Worm (Caenorhabditis elegans) whole organism, early embryonic: ENCODE measurements around the gene ZK177.11.

ENCODE experiments used
- B0310.2 ChIP-seq: sonication (generic microtip); optimal IDR thresholded peaks from 2 replicates; lab custom pipeline; 2016; ENCODE audit warnings: mild to moderate bottlenecking, missing genetic modification characterization, missing compliant biosample characterization
- F13C5.2 ChIP-seq: sonication (generic microtip); optimal IDR thresholded peaks from 2 replicates; lab custom pipeline; 2017; ENCODE audit warnings: mild to moderate bottlenecking, missing genetic modification characterization, inconsistent platforms, missing compliant biosample characterization
- aly-1 ChIP-seq: sonication (generic microtip); optimal IDR thresholded peaks from 2 replicates; lab custom pipeline; 2016; ENCODE audit warnings: missing genetic modification characterization, missing compliant biosample characterization
- ama-1 ChIP-seq: fragments of 150-350 bp; optimal IDR thresholded peaks from 2 replicates; lab custom pipeline; 2014
- ceh-13 ChIP-seq: fragments of 200-800 bp; sonication (Bioruptor generic); optimal IDR thresholded peaks from 2 replicates; lab custom pipeline; 2018; ENCODE audit warnings: mild to moderate bottlenecking, missing genetic modification characterization, missing compliant biosample characterization
- ceh-36 ChIP-seq: sonication (generic microtip); optimal IDR thresholded peaks from 2 replicates; lab custom pipeline; 2016; ENCODE audit warnings: missing genetic modification characterization, inconsistent platforms, missing compliant biosample characterization
- ets-7 ChIP-seq: sonication (generic microtip); optimal IDR thresholded peaks from 2 replicates; lab custom pipeline; 2016; ENCODE audit warnings: missing genotype, missing genetic modification characterization, missing compliant biosample characterization
- flt-1 ChIP-seq: fragments of 200-800 bp; sonication (Bioruptor generic); IDR thresholded peaks from 2 replicates; pipeline ENCODE4 v1.3.6; 2022; ENCODE audit warnings: missing genetic modification characterization, missing compliant biosample characterization
- hmbx-1 ChIP-seq: sonication (generic microtip); optimal IDR thresholded peaks from 2 replicates; lab custom pipeline; 2016; ENCODE audit warnings: mild to moderate bottlenecking, missing genetic modification characterization, missing compliant biosample characterization
- hmg-4 ChIP-seq: fragments of 200-800 bp; sonication (Bioruptor generic); optimal IDR thresholded peaks from 2 replicates; lab custom pipeline; 2018; ENCODE audit warnings: mild to moderate bottlenecking, missing genetic modification characterization, missing compliant biosample characterization
- hnd-1 ChIP-seq: sonication (generic microtip); optimal IDR thresholded peaks from 2 replicates; lab custom pipeline; 2016; ENCODE audit warnings: missing genetic modification characterization, missing compliant biosample characterization
- pes-1 ChIP-seq: fragments of 200-800 bp; sonication (Bioruptor generic); IDR thresholded peaks from 2 replicates; pipeline ENCODE4 v1.3.6; 2022; ENCODE audit warnings: missing genetic modification reagents, missing genetic modification characterization, missing compliant biosample characterization
- scrt-1 ChIP-seq: fragments of 200-800 bp; sonication (Bioruptor generic); IDR thresholded peaks from 2 replicates; pipeline ENCODE4 v1.3.6; 2022; ENCODE audit warnings: missing genetic modification characterization, missing compliant biosample characterization
- sea-1 ChIP-seq: fragments of 200-800 bp; sonication (Bioruptor generic); conservative IDR thresholded peaks from 2 replicates; pipeline ENCODE4 v1.3.6; 2022; ENCODE audit warnings: missing genetic modification characterization, missing compliant biosample characterization
- tbx-11 ChIP-seq: fragments of 200-800 bp; sonication (Bioruptor generic); IDR thresholded peaks from 2 replicates; pipeline ENCODE4 v1.3.6; 2022; ENCODE audit warnings: missing genetic modification characterization, missing compliant biosample characterization
- tbx-37 ChIP-seq: fragments of 200-800 bp; sonication (Bioruptor generic); conservative IDR thresholded peaks from 2 replicates; pipeline ENCODE4 v1.3.6; 2022; ENCODE audit warnings: missing genetic modification reagents, missing genetic modification characterization, missing compliant biosample characterization
- tra-4 ChIP-seq: sonication (generic microtip); optimal IDR thresholded peaks from 2 replicates; lab custom pipeline; 2017; ENCODE audit warnings: missing genetic modification characterization, missing compliant biosample characterization

ZK177.11 gene

DNA sequence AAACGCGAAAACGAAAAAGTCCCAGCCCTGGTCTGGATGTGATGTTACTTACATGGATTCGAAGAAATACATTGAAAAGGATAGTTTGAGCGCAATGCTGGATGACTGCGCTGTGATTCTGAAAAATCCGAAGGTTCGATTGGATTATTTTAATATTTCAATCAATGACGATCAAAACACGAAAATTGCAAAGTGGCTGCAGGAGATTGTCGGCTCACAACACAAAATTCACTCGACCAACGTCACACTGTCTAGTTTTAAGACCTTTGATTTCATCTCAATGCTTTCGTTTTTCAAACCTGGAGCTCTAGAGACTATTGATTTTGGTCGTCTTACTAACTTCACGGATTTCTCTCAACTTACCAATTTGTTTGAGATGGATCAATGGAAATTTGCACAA lies 28.8 kb downstream of the ZK177.11 start, which contains the start of gene C17C3.5:
C17C3.5 (plus strand) TSS at position 301 of the 400 bp plus-strand sequence.
- TF ChIP-seq ets-7 (no peak), ceh-13 (GFP tag; lab: Kevin White, UChicago) (no peak), sea-1 (GFP tag; lab: Robert Waterston, UW) (no peak)

DNA sequence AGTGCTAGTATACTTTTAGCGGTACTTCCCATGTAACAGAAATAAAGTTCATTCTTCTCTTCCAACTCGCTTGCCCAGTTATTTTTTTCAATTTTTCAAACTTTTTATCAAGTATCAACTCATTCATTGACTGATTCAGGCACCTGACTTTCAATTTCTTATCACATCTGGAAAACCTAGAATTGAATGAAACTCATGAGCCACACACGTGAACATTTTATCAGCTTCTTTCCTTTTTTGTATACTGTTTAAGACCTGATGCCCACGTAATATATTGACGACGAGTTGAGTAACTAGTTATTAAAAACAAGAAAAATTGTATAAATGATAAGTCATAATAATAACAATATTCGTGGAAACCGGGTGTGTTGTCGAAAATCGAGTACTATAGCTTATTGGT lies 30.8 kb downstream of the ZK177.11 start:
- TF ChIP-seq F13C5.2 (tag; lab: Kevin White, UChicago): no peak
- TF ChIP-seq ceh-13 (GFP tag; lab: Kevin White, UChicago): no peak
- TF ChIP-seq sea-1 (GFP tag; lab: Robert Waterston, UW): no peak
- TF ChIP-seq hmg-4: no peak
- no peak for TF ChIP-seq B0310.2 (tag; lab: Kevin White, UChicago)
- TF ChIP-seq aly-1 (tag; lab: Kevin White, UChicago): no peak

DNA sequence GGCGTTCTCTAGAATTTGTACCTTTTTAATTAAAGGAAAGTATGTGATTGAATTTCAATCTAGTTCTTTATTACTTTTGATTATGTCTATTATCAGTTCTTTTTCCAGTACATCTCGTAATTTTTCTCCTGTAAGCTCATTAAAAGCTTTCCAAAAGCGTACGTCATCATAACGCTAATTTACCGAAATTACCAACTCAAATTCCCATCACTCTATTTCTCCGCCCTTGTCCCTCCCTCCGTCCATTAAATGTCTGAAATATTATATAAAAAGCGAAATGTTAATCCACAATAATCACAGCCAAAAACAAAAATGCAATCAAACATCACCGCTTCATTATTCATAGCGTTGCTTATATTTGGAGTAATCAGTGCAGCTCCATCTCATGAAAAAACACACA lies 31.6 kb downstream of the ZK177.11 start, which contains the start of gene ins-12:
ins-12 (plus strand) TSS at position 301 of the 400 bp plus-strand sequence.
- TF ChIP-seq ets-7: no peak
- TF ChIP-seq tra-4 (tag; lab: Kevin White, UChicago): no peak
- TF ChIP-seq ceh-36: no peak
- no peak for TF ChIP-seq aly-1 (tag; lab: Kevin White, UChicago)

DNA sequence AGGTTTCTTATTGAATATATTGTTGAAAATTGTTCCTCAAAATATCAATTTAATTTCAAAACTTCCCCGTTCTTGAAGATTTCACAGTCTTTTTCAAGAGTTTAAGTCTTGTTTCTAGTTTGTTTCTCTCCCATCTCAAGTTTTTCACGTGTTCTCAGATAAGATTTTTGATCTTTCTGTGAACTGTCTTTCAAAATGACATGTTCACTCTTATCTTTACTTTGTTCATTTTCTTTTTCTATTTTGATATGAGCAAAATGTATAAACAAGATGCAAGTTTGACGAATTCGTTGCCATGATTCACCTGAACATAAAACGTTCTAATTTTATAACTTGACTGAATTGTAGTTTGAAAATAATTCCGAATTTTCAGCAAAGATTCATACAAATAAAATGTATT lies 32.1 kb downstream of the ZK177.11 start:
- no peak for TF ChIP-seq hnd-1 (tag; lab: Kevin White, UChicago)
- no peak for TF ChIP-seq ceh-13 (GFP tag; lab: Kevin White, UChicago)
- TF ChIP-seq sea-1 (GFP tag; lab: Robert Waterston, UW): no peak
- no peak for TF ChIP-seq scrt-1 (GFP tag; lab: Robert Waterston, UW)
- no peak for TF ChIP-seq hmg-4
- TF ChIP-seq tbx-37 (GFP tag; lab: Robert Waterston, UW): no peak
- no peak for TF ChIP-seq tbx-11 (GFP tag; lab: Robert Waterston, UW)
- TF ChIP-seq B0310.2 (tag; lab: Kevin White, UChicago): no peak
- TF ChIP-seq ama-1 (lab: Kevin White, UChicago): no peak
- no peak for TF ChIP-seq tra-4 (tag; lab: Kevin White, UChicago)
- no peak for TF ChIP-seq ets-7
- no peak for TF ChIP-seq ceh-36
- TF ChIP-seq flt-1 (GFP tag; lab: Robert Waterston, UW): no peak
- no peak for TF ChIP-seq aly-1 (tag; lab: Kevin White, UChicago)
- no peak for TF ChIP-seq hmbx-1
- no peak for TF ChIP-seq pes-1 (GFP tag; lab: Robert Waterston, UW)
- no peak for TF ChIP-seq F13C5.2 (tag; lab: Kevin White, UChicago)

DNA sequence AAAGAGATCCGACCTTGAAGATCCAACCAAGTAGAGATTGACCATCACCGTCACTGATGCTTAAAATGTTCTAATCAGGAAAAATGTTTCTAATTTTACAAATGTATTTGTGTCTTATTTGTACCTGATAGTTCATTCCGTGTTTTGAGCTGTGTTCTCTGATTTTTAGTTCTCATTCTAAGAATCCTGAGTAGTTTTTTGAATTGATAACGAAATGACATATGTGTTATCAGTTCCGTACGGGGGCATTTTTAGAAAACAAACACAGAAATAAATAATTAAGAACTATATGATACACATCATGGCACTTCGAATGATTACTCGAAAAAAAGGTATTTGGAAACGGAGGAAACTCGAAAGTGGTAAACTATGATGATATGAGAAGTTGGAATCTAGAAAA lies 32.8 kb downstream of the ZK177.11 start:
- no peak for TF ChIP-seq hmg-4
- no peak for TF ChIP-seq F13C5.2 (tag; lab: Kevin White, UChicago)
- TF ChIP-seq flt-1 (GFP tag; lab: Robert Waterston, UW): no peak
- TF ChIP-seq sea-1 (GFP tag; lab: Robert Waterston, UW): no peak
- TF ChIP-seq ets-7: no peak
- no peak for TF ChIP-seq scrt-1 (GFP tag; lab: Robert Waterston, UW)
- TF ChIP-seq tbx-11 (GFP tag; lab: Robert Waterston, UW): no peak
- no peak for TF ChIP-seq tbx-37 (GFP tag; lab: Robert Waterston, UW)
- TF ChIP-seq pes-1 (GFP tag; lab: Robert Waterston, UW): no peak

DNA sequence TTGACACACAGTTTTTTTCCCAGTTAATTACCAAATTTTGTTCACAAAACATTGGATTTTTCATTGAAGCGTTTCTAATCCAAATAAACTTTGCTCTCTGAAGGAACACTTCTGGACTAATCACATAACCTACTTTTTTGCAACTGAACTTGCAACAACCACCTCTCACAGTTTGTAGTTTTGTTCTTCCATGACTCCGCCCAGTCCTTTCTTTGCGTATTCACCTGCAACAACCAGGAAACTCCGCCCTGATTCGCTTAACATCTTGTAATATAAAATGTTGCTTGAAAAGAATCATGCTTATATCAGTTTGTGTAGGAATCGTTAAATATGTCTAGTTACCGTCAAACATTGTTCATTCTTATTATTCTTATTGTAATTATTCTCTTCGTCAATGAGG lies 33.7 kb downstream of the ZK177.11 start, which contains the start of gene ins-11:
ins-11 (plus strand) TSS at position 301 of the 400 bp plus-strand sequence.
- TF ChIP-seq tra-4 (tag; lab: Kevin White, UChicago) (no peak), tbx-11 (GFP tag; lab: Robert Waterston, UW) (no peak), ets-7 (no peak), tbx-37 (GFP tag; lab: Robert Waterston, UW) (no peak), B0310.2 (tag; lab: Kevin White, UChicago) (no peak), ceh-36 (no peak), flt-1 (GFP tag; lab: Robert Waterston, UW) (no peak), F13C5.2 (tag; lab: Kevin White, UChicago) (no peak), ama-1 (lab: Kevin White, UChicago) (no peak), ceh-13 (GFP tag; lab: Kevin White, UChicago) (no peak), scrt-1 (GFP tag; lab: Robert Waterston, UW) (no peak), hmg-4 (no peak), hmbx-1 (no peak), pes-1 (GFP tag; lab: Robert Waterston, UW) (no peak), sea-1 (GFP tag; lab: Robert Waterston, UW) (no peak), aly-1 (tag; lab: Kevin White, UChicago) (no peak)

DNA sequence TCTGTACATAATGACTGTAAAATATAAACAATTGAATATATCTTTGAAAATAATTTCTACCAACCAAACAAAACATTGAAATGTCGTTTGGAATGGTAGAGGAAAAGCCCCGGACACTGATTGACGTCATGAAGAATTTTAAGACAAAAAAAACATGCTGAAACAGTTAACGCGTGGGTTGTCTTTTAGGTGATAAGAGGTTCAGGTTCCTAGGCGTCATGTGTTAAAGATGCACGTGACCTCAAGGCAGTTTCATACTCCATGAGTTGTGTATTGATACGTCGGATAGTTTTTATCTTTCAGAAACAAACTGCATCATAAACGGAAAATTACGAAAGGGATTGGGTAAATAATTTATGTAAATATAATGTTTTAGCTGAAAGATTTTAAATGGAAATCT lies 34.4 kb downstream of the ZK177.11 start:
- TF ChIP-seq tbx-11 (GFP tag; lab: Robert Waterston, UW): no peak
- TF ChIP-seq F13C5.2 (tag; lab: Kevin White, UChicago): no peak
- TF ChIP-seq pes-1 (GFP tag; lab: Robert Waterston, UW): no peak
- TF ChIP-seq ceh-13 (GFP tag; lab: Kevin White, UChicago): no peak
- TF ChIP-seq B0310.2 (tag; lab: Kevin White, UChicago): no peak
- TF ChIP-seq hmbx-1: no peak
- no peak for TF ChIP-seq ets-7
- no peak for TF ChIP-seq ceh-36
- no peak for TF ChIP-seq tra-4 (tag; lab: Kevin White, UChicago)
- no peak for TF ChIP-seq tbx-37 (GFP tag; lab: Robert Waterston, UW)
- no peak for TF ChIP-seq scrt-1 (GFP tag; lab: Robert Waterston, UW)
- no peak for TF ChIP-seq hnd-1 (tag; lab: Kevin White, UChicago)
- no peak for TF ChIP-seq ama-1 (lab: Kevin White, UChicago)
- TF ChIP-seq sea-1 (GFP tag; lab: Robert Waterston, UW): no peak
- no peak for TF ChIP-seq flt-1 (GFP tag; lab: Robert Waterston, UW)
- no peak for TF ChIP-seq hmg-4
- no peak for TF ChIP-seq aly-1 (tag; lab: Kevin White, UChicago)

DNA sequence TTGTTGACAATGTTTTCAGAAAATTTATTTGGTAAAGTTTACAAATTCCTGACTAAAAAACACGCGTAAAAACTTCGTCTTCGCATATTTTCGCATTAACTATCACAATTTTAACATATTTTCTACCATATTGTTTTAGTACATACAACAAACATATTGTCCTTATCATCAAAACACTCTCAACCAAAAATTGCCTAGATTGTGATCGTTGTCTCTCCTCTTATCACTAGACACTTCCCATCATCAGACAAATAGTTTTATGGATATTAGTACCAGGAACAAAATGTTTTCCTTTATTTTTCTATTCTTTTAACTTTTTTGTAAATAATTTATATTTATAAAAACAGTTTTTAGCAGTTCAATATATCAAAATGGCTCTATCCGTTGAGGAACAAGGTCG lies 38.7 kb downstream of the ZK177.11 start, which contains the start of gene C17C3.3:
C17C3.3 (plus strand) TSS at position 346 of the 400 bp plus-strand sequence.
- no peak for TF ChIP-seq pes-1 (GFP tag; lab: Robert Waterston, UW)
- no peak for TF ChIP-seq sea-1 (GFP tag; lab: Robert Waterston, UW)
- no peak for TF ChIP-seq tbx-11 (GFP tag; lab: Robert Waterston, UW)
- TF ChIP-seq hnd-1 (tag; lab: Kevin White, UChicago): no peak
- no peak for TF ChIP-seq ceh-13 (GFP tag; lab: Kevin White, UChicago)
- no peak for TF ChIP-seq aly-1 (tag; lab: Kevin White, UChicago)
- no peak for TF ChIP-seq ama-1 (lab: Kevin White, UChicago)
- TF ChIP-seq hmbx-1: no peak
- no peak for TF ChIP-seq tbx-37 (GFP tag; lab: Robert Waterston, UW)
- TF ChIP-seq F13C5.2 (tag; lab: Kevin White, UChicago): no peak
